Fruit fly (Drosophila melanogaster) whole organism: Measurements from ENCODE around the gene CG10165.

ENCODE experiments used
- CG8478 ChIP-seq: fragments of >200 bp; optimal IDR thresholded peaks from 2 replicates; lab custom pipeline; 2018; ENCODE audit warnings: inconsistent platforms
- Dll ChIP-seq: fragments of >200 bp; optimal IDR thresholded peaks from 2 replicates; lab custom pipeline; 2017
- EcR ChIP-seq, 2 experiments: fragments of >200 bp; optimal IDR thresholded peaks; 2 replicates each; lab custom pipeline; 2017; ENCODE audit warnings: missing biosample characterization in 2 of 2, missing genetic modification characterization in 2 of 2, missing genetic modification reagents in 2 of 2
- pan ChIP-seq: fragments of >200 bp; optimal IDR thresholded peaks from 2 replicates; lab custom pipeline; 2017
- psq ChIP-seq: fragments of >200 bp; optimal IDR thresholded peaks from 2 replicates; lab custom pipeline; 2017
- usp ChIP-seq: fragments of >200 bp; optimal IDR thresholded peaks from 2 replicates; lab custom pipeline; 2017; ENCODE audit warnings: missing biosample characterization, missing genetic modification characterization, mixed read lengths

Gene CG10165

dm6 chr2L:19530092-19530491, at the start of gene CG10165:
CG10165 (minus strand) TSS chr2L:19530305.
- TF ChIP-seq psq (lab: Kevin White, UChicago), result no peak

- TF ChIP-seq CG8478 (lab: Kevin White, UChicago), result no peak
- TF ChIP-seq psq (lab: Kevin White, UChicago), result no peak
- TF ChIP-seq EcR (GFP tag; optimal IDR thresholded peaks at IDR 0.05; lab: Kevin White, UChicago), result no peak
- TF ChIP-seq pan, result no peak
- no peak for TF ChIP-seq usp (GFP tag; lab: Kevin White, UChicago)
- TF ChIP-seq Dll (lab: Kevin White, UChicago), result no peak
Observed at dm6 chr2L:19577187-19577765, 47.2 kb upstream of the CG10165 start, which contains the start of the genes spi and msb1l. spi (minus strand) TSS chr2L:19577315. msb1l (plus strand) TSS chr2L:19577701.

- TF ChIP-seq CG8478 (lab: Kevin White, UChicago) (peak; percentile 76), EcR (GFP tag; optimal IDR thresholded peaks at IDR 0.05; lab: Kevin White, UChicago) (no peak), psq (lab: Kevin White, UChicago) (no peak), usp (GFP tag; lab: Kevin White, UChicago) (no peak), pan (no peak)
Observed at dm6 chr2L:19576299-19576971, 46.3 kb upstream of the CG10165 start.

dm6 chr2L:19575626-19576298, 45.7 kb upstream of the CG10165 start:
- TF ChIP-seq Dll (lab: Kevin White, UChicago) (peak; percentile 72), pan (no peak), psq (lab: Kevin White, UChicago) (no peak), CG8478 (lab: Kevin White, UChicago) (no peak), usp (GFP tag; lab: Kevin White, UChicago) (no peak), EcR (GFP tag; optimal IDR thresholded peaks at IDR 0.05; lab: Kevin White, UChicago) (no peak)

dm6 chr2L:19574959-19575625, 45.0 kb upstream of the CG10165 start:
- TF ChIP-seq CG8478 (lab: Kevin White, UChicago) (no peak), EcR (GFP tag; optimal IDR thresholded peaks at IDR 0.05; lab: Kevin White, UChicago) (peak in 1 of 2 experiments; percentile 92)

- TF ChIP-seq CG8478 (lab: Kevin White, UChicago) (no peak), EcR (GFP tag; optimal IDR thresholded peaks at IDR 0.05; lab: Kevin White, UChicago) (peak in 1 of 2 experiments; percentile 83)
Observed at dm6 chr2L:19574364-19574763, 44.3 kb upstream of the CG10165 start.

dm6 chr2L:19572496-19573317, 42.6 kb upstream of the CG10165 start:
- TF ChIP-seq Dll (lab: Kevin White, UChicago) (peak; percentile 60), psq (lab: Kevin White, UChicago) (no peak), EcR (GFP tag; optimal IDR thresholded peaks at IDR 0.05; lab: Kevin White, UChicago) (peak in 1 of 2 experiments; percentile 67), CG8478 (lab: Kevin White, UChicago) (no peak), pan (peak; percentile 94), usp (GFP tag; lab: Kevin White, UChicago) (no peak)

- TF ChIP-seq Dll (lab: Kevin White, UChicago), result no peak
- TF ChIP-seq EcR (GFP tag; optimal IDR thresholded peaks at IDR 0.05; lab: Kevin White, UChicago), result peak; percentile 39 to 84
- no peak for TF ChIP-seq usp (GFP tag; lab: Kevin White, UChicago)
- TF ChIP-seq psq (lab: Kevin White, UChicago), result no peak
- no peak for TF ChIP-seq pan
- peak; percentile 64 for TF ChIP-seq CG8478 (lab: Kevin White, UChicago)
Observed at dm6 chr2L:19571574-19572495, 41.7 kb upstream of the CG10165 start.

dm6 chr2L:19570806-19571254, 40.7 kb upstream of the CG10165 start:
- TF ChIP-seq pan, result no peak

dm6 chr2L:19567305-19567898, 37.3 kb upstream of the CG10165 start:
- no peak for TF ChIP-seq pan
- no peak for TF ChIP-seq Dll (lab: Kevin White, UChicago)
- TF ChIP-seq psq (lab: Kevin White, UChicago), result no peak
- TF ChIP-seq usp (GFP tag; lab: Kevin White, UChicago), result no peak
- no peak for TF ChIP-seq CG8478 (lab: Kevin White, UChicago)
- TF ChIP-seq EcR (GFP tag; optimal IDR thresholded peaks at IDR 0.05; lab: Kevin White, UChicago), result no peak
